Fruit fly (Drosophila melanogaster) whole organism, prepupa: ENCODE data around the gene CG13003.

Experiments used
- CG11762 ChIP-seq: fragments of 200-800 bp; sonication (Bioruptor generic); optimal IDR thresholded peaks from 3 replicates; lab custom pipeline; 2016; ENCODE audit warnings: missing biosample characterization, missing genetic modification characterization; ENCODE audit not compliant: insufficient read depth
- CG11902 ChIP-seq: fragments of 200-800 bp; sonication (Bioruptor generic); optimal IDR thresholded peaks from 3 replicates; lab custom pipeline; 2016; ENCODE audit warnings: missing biosample characterization, missing genetic modification characterization
- CG15336 ChIP-seq: fragments of 200-800 bp; sonication (Bioruptor generic); IDR thresholded peaks from 2 replicates; pipeline ENCODE4 v1.3.6; 2022; ENCODE audit warnings: missing biosample characterization, missing genetic modification characterization
- CG1621 ChIP-seq: fragments of 200-800 bp; sonication (Bioruptor generic); optimal IDR thresholded peaks from 3 replicates; lab custom pipeline; 2018; ENCODE audit warnings: missing biosample characterization, mild to moderate bottlenecking, missing genetic modification characterization
- CG31627 ChIP-seq: fragments of 200-800 bp; sonication (Bioruptor generic); optimal IDR thresholded peaks from 3 replicates; lab custom pipeline; 2016; ENCODE audit warnings: missing biosample characterization, missing genetic modification characterization
- CG3919 ChIP-seq: fragments of 200-800 bp; sonication (Bioruptor generic); optimal IDR thresholded peaks from 3 replicates; lab custom pipeline; 2016; ENCODE audit warnings: missing biosample characterization, missing genetic modification characterization
- CG6163 ChIP-seq: fragments of 200-800 bp; sonication (Bioruptor generic); IDR thresholded peaks from 3 replicates; pipeline ENCODE4 v1.3.6; 2022; ENCODE audit warnings: missing biosample characterization, missing genetic modification characterization
- CG6276 ChIP-seq: fragments of 200-800 bp; sonication (Bioruptor generic); optimal IDR thresholded peaks from 2 replicates; lab custom pipeline; 2017; ENCODE audit warnings: missing biosample characterization, mild to moderate bottlenecking, missing genetic modification characterization
- CG8119 ChIP-seq: fragments of 200-800 bp; sonication (Bioruptor generic); IDR thresholded peaks from 3 replicates; pipeline ENCODE4 v1.3.6; 2022; ENCODE audit warnings: missing biosample characterization, missing genetic modification characterization
- CG9139 ChIP-seq: fragments of 200-800 bp; sonication (Bioruptor generic); optimal IDR thresholded peaks from 3 replicates; lab custom pipeline; 2017; ENCODE audit warnings: missing biosample characterization, mild to moderate bottlenecking, missing genetic modification characterization
- Eip78C ChIP-seq: fragments of 200-800 bp; sonication (Bioruptor generic); peaks from one replicate; lab custom pipeline; 2016; ENCODE audit warnings: missing biosample characterization, missing genetic modification characterization
- Ets21C ChIP-seq: fragments of 200-800 bp; sonication (Bioruptor generic); optimal IDR thresholded peaks from 3 replicates; lab custom pipeline; 2016; ENCODE audit warnings: missing biosample characterization, missing genetic modification characterization
- Gug ChIP-seq: fragments of 200-800 bp; sonication (Bioruptor generic); IDR thresholded peaks from 2 replicates; pipeline ENCODE4 v1.3.6; 2022; ENCODE audit warnings: missing biosample characterization, missing genetic modification characterization
- Hr4 ChIP-seq: fragments of 200-800 bp; sonication (Bioruptor generic); optimal IDR thresholded peaks from 3 replicates; lab custom pipeline; 2016; ENCODE audit warnings: missing biosample characterization, missing genetic modification characterization
- Sox14 ChIP-seq: fragments of 200-800 bp; sonication (Bioruptor generic); optimal IDR thresholded peaks from 3 replicates; lab custom pipeline; 2016; ENCODE audit warnings: missing biosample characterization, missing genetic modification characterization
- Sox15 ChIP-seq: fragments of 200-800 bp; sonication (Bioruptor generic); optimal IDR thresholded peaks from 3 replicates; lab custom pipeline; 2016; ENCODE audit warnings: missing biosample characterization, missing genetic modification characterization
- acj6 ChIP-seq: fragments of 200-800 bp; sonication (Bioruptor generic); optimal IDR thresholded peaks from 3 replicates; lab custom pipeline; 2016; ENCODE audit warnings: missing biosample characterization, missing genetic modification characterization
- dsx ChIP-seq: fragments of 200-800 bp; optimal IDR thresholded peaks from 3 replicates; lab custom pipeline; 2019; ENCODE audit warnings: missing biosample characterization, mild to moderate bottlenecking, missing genetic modification characterization, moderate library complexity; ENCODE audit not compliant: poor library complexity, severe bottlenecking
- esn ChIP-seq: fragments of 200-800 bp; sonication (Bioruptor generic); optimal IDR thresholded peaks from 2 replicates; lab custom pipeline; 2016; ENCODE audit warnings: missing biosample characterization, mild to moderate bottlenecking, missing genetic modification characterization, moderate library complexity
- fd85E ChIP-seq: fragments of 200-800 bp; sonication (Bioruptor generic); optimal IDR thresholded peaks from 3 replicates; lab custom pipeline; 2016; ENCODE audit warnings: missing biosample characterization, missing genetic modification characterization
- lz ChIP-seq: fragments of 200-800 bp; sonication (Bioruptor generic); optimal IDR thresholded peaks from 3 replicates; lab custom pipeline; 2016; ENCODE audit warnings: missing biosample characterization, missing genetic modification characterization
- net ChIP-seq: fragments of 200-800 bp; sonication (Bioruptor generic); optimal IDR thresholded peaks from 3 replicates; lab custom pipeline; 2016; ENCODE audit warnings: missing biosample characterization, missing genetic modification characterization
- salr ChIP-seq, 2 experiments: fragments of 200-800 bp; sonication (Bioruptor generic); optimal IDR thresholded peaks; 3 replicates each; lab custom pipeline; 2016 to 2018; ENCODE audit warnings: missing biosample characterization in 2 of 2, missing genetic modification characterization in 2 of 2, mild to moderate bottlenecking in 1 of 2
- ss ChIP-seq, 2 experiments: fragments of 200-800 bp; sonication (Bioruptor generic); optimal IDR thresholded peaks; 2 replicates in 1 of 2; 3 replicates in 1 of 2; lab custom pipeline; 2017 to 2018; ENCODE audit warnings: mild to moderate bottlenecking in 2 of 2, missing biosample characterization in 2 of 2, missing genetic modification characterization in 2 of 2, moderate library complexity in 1 of 2

Gene CG13003

dm6 chrX:16800530-16801027, 75.8 kb downstream of the CG13003 start, which contains the start of the genes CG9132 and CG4789:
Gene CG9132, minus strand, starts transcription at chrX:16800710.
Gene CG4789, plus strand, starts transcription at chrX:16800930.
- TF ChIP-seq net (GFP tag; lab: Kevin White, UChicago), result no peak
- TF ChIP-seq Gug (GFP tag; lab: Robert Waterston, UW), result 0 out of 2 replicates have a peak, but pooled peaks have one; percentile 0

dm6 chrX:16799914-16800313, 76.4 kb downstream of the CG13003 start:
- TF ChIP-seq Eip78C (GFP tag; lab: Kevin White, UChicago) (peak; percentile 67), CG8119 (GFP tag; lab: Robert Waterston, UW) (no peak), esn (GFP tag; lab: Kevin White, UChicago) (peak; percentile 14), Sox14 (GFP tag; lab: Kevin White, UChicago) (peak; percentile 74), Gug (GFP tag; lab: Robert Waterston, UW) (peak; percentile 10; the same call in 1 of the 2 replicates)

- TF ChIP-seq salr (GFP tag; optimal IDR thresholded peaks at IDR 0.05; lab: Kevin White, UChicago) (no peak), CG31627 (no peak), Hr4 (no peak), Sox15 (GFP tag; lab: Kevin White, UChicago) (no peak), CG3919 (GFP tag; lab: Kevin White, UChicago) (no peak), ss (GFP tag; optimal IDR thresholded peaks at IDR 0.05; lab: Kevin White, UChicago) (no peak), CG6163 (GFP tag; lab: Robert Waterston, UW) (no peak), lz (GFP tag; lab: Kevin White, UChicago) (no peak), acj6 (no peak), CG9139 (GFP tag; lab: Kevin White, UChicago) (no peak), Ets21C (no peak), CG11902 (GFP tag; lab: Kevin White, UChicago) (no peak), CG1621 (no peak), CG15336 (GFP tag; lab: Robert Waterston, UW) (no peak), CG11762 (GFP tag; lab: Kevin White, UChicago) (no peak), dsx (GFP tag; lab: Kevin White, UChicago) (no peak), fd85E (GFP tag; lab: Kevin White, UChicago) (no peak), CG6276 (GFP tag; lab: Kevin White, UChicago) (no peak)
Measured at dm6 chrX:16798166-16798565, 78.2 kb downstream of the CG13003 start.
